Fruit fly (Drosophila melanogaster) whole organism, embryonic: ENCODE data around the gene CG13843.

Source experiments
- B-H2 ChIP-seq: fragments of 200-800 bp; sonication (Bioruptor generic); optimal IDR thresholded peaks from 2 replicates; lab custom pipeline; 2018; ENCODE audit warnings: missing biosample characterization, mild to moderate bottlenecking, missing genetic modification characterization
- BEAF-32 ChIP-seq: fragments of 200-800 bp; sonication (Bioruptor generic); optimal IDR thresholded peaks from 3 replicates; lab custom pipeline; 2017; ENCODE audit warnings: missing biosample characterization, missing genetic modification characterization, mild to moderate bottlenecking, moderate library complexity, missing genetic modification reagents
- CG10147 ChIP-seq: fragments of 200-800 bp; sonication (Bioruptor generic); optimal IDR thresholded peaks from 2 replicates; lab custom pipeline; 2019; ENCODE audit warnings: missing biosample characterization, mild to moderate bottlenecking, missing genetic modification characterization, moderate library complexity
- CG11456 ChIP-seq: fragments of 200-800 bp; sonication (Bioruptor generic); IDR thresholded peaks from 3 replicates; pipeline ENCODE4 v1.3.6; 2022; ENCODE audit warnings: missing biosample characterization, missing genetic modification characterization
- CG12071 ChIP-seq: fragments of 200-800 bp; sonication (Bioruptor generic); optimal IDR thresholded peaks from 3 replicates; lab custom pipeline; 2018; ENCODE audit warnings: missing biosample characterization, mild to moderate bottlenecking, missing genetic modification characterization
- CG12219 ChIP-seq: fragments of 200-800 bp; sonication (Bioruptor generic); optimal IDR thresholded peaks from 3 replicates; lab custom pipeline; 2018; ENCODE audit warnings: missing biosample characterization, mild to moderate bottlenecking, missing genetic modification characterization
- CG12299 ChIP-seq: fragments of 200-800 bp; sonication (Bioruptor generic); optimal IDR thresholded peaks from 2 replicates; lab custom pipeline; 2018; ENCODE audit warnings: missing biosample characterization, mild to moderate bottlenecking, missing genetic modification characterization
- CG1233 ChIP-seq: fragments of 200-800 bp; sonication (Bioruptor generic); optimal IDR thresholded peaks from 4 replicates; lab custom pipeline; 2018; ENCODE audit warnings: missing biosample characterization, mild to moderate bottlenecking, missing genetic modification characterization
- CG12659 ChIP-seq: fragments of 200-800 bp; sonication (Bioruptor generic); optimal IDR thresholded peaks from 3 replicates; lab custom pipeline; 2017; ENCODE audit warnings: mild to moderate bottlenecking, missing biosample characterization, missing genetic modification reagents, missing genetic modification characterization
- CG14710 ChIP-seq: fragments of 200-800 bp; sonication (Bioruptor generic); optimal IDR thresholded peaks from 3 replicates; lab custom pipeline; 2019; ENCODE audit warnings: missing biosample characterization, mild to moderate bottlenecking, missing genetic modification characterization, moderate library complexity
- CG14965 ChIP-seq: fragments of 200-800 bp; sonication (Bioruptor generic); optimal IDR thresholded peaks from 2 replicates; lab custom pipeline; 2016; ENCODE audit warnings: missing biosample characterization, missing genetic modification characterization, borderline replicate concordance
- CG15514 ChIP-seq: fragments of 200-800 bp; sonication (Bioruptor generic); optimal IDR thresholded peaks from 3 replicates; lab custom pipeline; 2017; ENCODE audit warnings: missing biosample characterization, missing genetic modification characterization, mild to moderate bottlenecking, moderate library complexity, missing genetic modification reagents
- CG15696 ChIP-seq: fragments of 200-800 bp; sonication (Bioruptor generic); optimal IDR thresholded peaks from 2 replicates; lab custom pipeline; 2019; ENCODE audit warnings: missing biosample characterization, mild to moderate bottlenecking, missing genetic modification characterization, moderate library complexity
- CG1602 ChIP-seq: fragments of 200-800 bp; sonication (Bioruptor generic); optimal IDR thresholded peaks from 3 replicates; lab custom pipeline; 2016; ENCODE audit warnings: missing biosample characterization, missing genetic modification characterization
- CG1603 ChIP-seq: fragments of 200-800 bp; sonication (Bioruptor generic); optimal IDR thresholded peaks from 2 replicates; lab custom pipeline; 2019; ENCODE audit warnings: missing biosample characterization, mild to moderate bottlenecking, missing genetic modification characterization, moderate library complexity
- CG17186 ChIP-seq: fragments of 200-800 bp; sonication (Bioruptor generic); optimal IDR thresholded peaks from 3 replicates; lab custom pipeline; 2017; ENCODE audit warnings: missing biosample characterization, missing genetic modification reagents, missing genetic modification characterization
- CG17328 ChIP-seq: fragments of 200-800 bp; sonication (Bioruptor generic); IDR thresholded peaks from 2 replicates; pipeline ENCODE4 v1.3.6; 2022; ENCODE audit warnings: missing biosample characterization, missing genetic modification characterization
- CG18476 ChIP-seq: fragments of 200-800 bp; sonication (Bioruptor generic); optimal IDR thresholded peaks from 2 replicates; lab custom pipeline; 2016; ENCODE audit warnings: missing biosample characterization, mild to moderate bottlenecking, missing genetic modification characterization
- CG2712 ChIP-seq: fragments of 200-800 bp; optimal IDR thresholded peaks from 3 replicates; lab custom pipeline; 2019; ENCODE audit warnings: missing biosample characterization, mild to moderate bottlenecking, missing genetic modification characterization, moderate library complexity
- CG3163 ChIP-seq: fragments of 200-800 bp; sonication (Bioruptor generic); optimal IDR thresholded peaks from 3 replicates; lab custom pipeline; 2016; ENCODE audit warnings: missing biosample characterization, missing genetic modification characterization
- CG3838 ChIP-seq: fragments of 200-800 bp; sonication (Bioruptor generic); optimal IDR thresholded peaks from 3 replicates; lab custom pipeline; 2016; ENCODE audit warnings: missing biosample characterization, missing genetic modification characterization
- CG8944 ChIP-seq: fragments of 200-800 bp; sonication (Bioruptor generic); optimal IDR thresholded peaks from 3 replicates; lab custom pipeline; 2016; ENCODE audit warnings: missing biosample characterization, missing genetic modification characterization
- CG9727 ChIP-seq: fragments of 200-800 bp; sonication (Bioruptor generic); optimal IDR thresholded peaks from 3 replicates; lab custom pipeline; 2017; ENCODE audit warnings: missing biosample characterization, mild to moderate bottlenecking, missing genetic modification characterization
- CG9797 ChIP-seq: fragments of 200-800 bp; sonication (Bioruptor generic); optimal IDR thresholded peaks from 3 replicates; lab custom pipeline; 2018; ENCODE audit warnings: missing biosample characterization, mild to moderate bottlenecking, missing genetic modification characterization
- Dek ChIP-seq: fragments of 200-800 bp; sonication (Bioruptor generic); optimal IDR thresholded peaks from 3 replicates; lab custom pipeline; 2019; ENCODE audit warnings: missing biosample characterization, mild to moderate bottlenecking, missing genetic modification characterization, moderate library complexity
- Dfd ChIP-seq, 2 experiments: fragments of >200 bp; optimal IDR thresholded peaks; 2 replicates each; lab custom pipeline; 2017; ENCODE audit warnings: missing biosample characterization in 2 of 2, missing genetic modification characterization in 2 of 2
- HLH4C ChIP-seq: fragments of 200-800 bp; sonication (Bioruptor generic); IDR thresholded peaks from 3 replicates; pipeline ENCODE4 v1.3.6; 2022; ENCODE audit warnings: missing biosample characterization, missing genetic modification characterization; ENCODE audit not compliant: partially characterized antibody
- Hmr ChIP-seq: fragments of 200-800 bp; sonication (Bioruptor generic); optimal IDR thresholded peaks from 3 replicates; lab custom pipeline; 2017; ENCODE audit warnings: mild to moderate bottlenecking, missing biosample characterization, missing genetic modification reagents, missing genetic modification characterization
- Hr39 ChIP-seq: fragments of >200 bp; optimal IDR thresholded peaks from 2 replicates; lab custom pipeline; 2017
- Lim3 ChIP-seq: fragments of 200-800 bp; sonication (Bioruptor generic); IDR thresholded peaks from 2 replicates; pipeline ENCODE4 v1.3.6; 2022; ENCODE audit warnings: missing biosample characterization, missing genetic modification characterization
- MTF-1 ChIP-seq: fragments of 200-800 bp; sonication (Bioruptor generic); optimal IDR thresholded peaks from 2 replicates; lab custom pipeline; 2018; ENCODE audit warnings: missing biosample characterization, mild to moderate bottlenecking, missing genetic modification characterization, borderline replicate concordance
- NK7.1 ChIP-seq: fragments of 200-800 bp; sonication (Bioruptor generic); optimal IDR thresholded peaks from 3 replicates; lab custom pipeline; 2016; ENCODE audit warnings: missing biosample characterization, missing genetic modification characterization
- Nf-YB ChIP-seq: fragments of 200-800 bp; sonication (Bioruptor generic); optimal IDR thresholded peaks from 3 replicates; lab custom pipeline; 2019; ENCODE audit warnings: missing biosample characterization, mild to moderate bottlenecking, missing genetic modification characterization, moderate library complexity
- Nf-YC ChIP-seq: fragments of 200-800 bp; optimal IDR thresholded peaks from 3 replicates; lab custom pipeline; 2019; ENCODE audit warnings: missing biosample characterization, mild to moderate bottlenecking, missing genetic modification characterization, moderate library complexity
- Ravus ChIP-seq: fragments of 200-800 bp; sonication (Bioruptor generic); IDR thresholded peaks from 2 replicates; pipeline ENCODE4 v1.3.6; 2022; ENCODE audit warnings: missing biosample characterization, missing genetic modification characterization
- Xrp1 ChIP-seq: fragments of 200-800 bp; sonication (Bioruptor generic); IDR thresholded peaks from 2 replicates; pipeline ENCODE4 v1.3.6; 2022; ENCODE audit warnings: missing biosample characterization, missing genetic modification characterization
- al ChIP-seq: fragments of 200-800 bp; sonication (Bioruptor generic); IDR thresholded peaks from 2 replicates; pipeline ENCODE4 v1.3.6; 2022; ENCODE audit warnings: missing biosample characterization, missing genetic modification characterization
- dati ChIP-seq: fragments of 200-800 bp; sonication (Bioruptor generic); IDR thresholded peaks from 2 replicates; pipeline ENCODE4 v1.3.6; 2022; ENCODE audit warnings: missing biosample characterization, missing genetic modification characterization
- dmrt11E ChIP-seq: fragments of 200-800 bp; sonication (Bioruptor generic); optimal IDR thresholded peaks from 3 replicates; lab custom pipeline; 2018; ENCODE audit warnings: missing biosample characterization, mild to moderate bottlenecking, missing genetic modification characterization, moderate library complexity
- dysf ChIP-seq: fragments of 200-800 bp; sonication (Bioruptor generic); IDR thresholded peaks from 3 replicates; pipeline ENCODE4 v1.3.6; 2022; ENCODE audit warnings: missing biosample characterization, missing genetic modification characterization
- gro ChIP-seq: fragments of 200-800 bp; sonication (Bioruptor generic); optimal IDR thresholded peaks from 2 replicates; lab custom pipeline; 2016; ENCODE audit warnings: missing biosample characterization, missing genetic modification characterization
- lilli ChIP-seq: fragments of 200-800 bp; sonication (Bioruptor generic); optimal IDR thresholded peaks from 3 replicates; lab custom pipeline; 2016; ENCODE audit warnings: missing biosample characterization, missing genetic modification characterization
- p53 ChIP-seq: fragments of 200-800 bp; sonication (Bioruptor generic); optimal IDR thresholded peaks from 2 replicates; lab custom pipeline; 2016; ENCODE audit warnings: missing biosample characterization, missing genetic modification characterization
- pum ChIP-seq: fragments of 200-800 bp; sonication (Bioruptor generic); optimal IDR thresholded peaks from 2 replicates; lab custom pipeline; 2016; ENCODE audit warnings: missing biosample characterization, missing genetic modification characterization
- pzg ChIP-seq: fragments of 200-800 bp; sonication (Bioruptor generic); optimal IDR thresholded peaks from 3 replicates; lab custom pipeline; 2018; ENCODE audit warnings: missing biosample characterization, mild to moderate bottlenecking, missing genetic modification characterization, moderate library complexity
- seq ChIP-seq: fragments of 200-800 bp; sonication (Bioruptor generic); IDR thresholded peaks from 2 replicates; pipeline ENCODE4 v1.3.6; 2022; ENCODE audit warnings: missing biosample characterization, missing genetic modification characterization
- tll ChIP-seq, 2 experiments: fragments of 200-800 bp in 1 of 2; fragments of >200 bp in 1 of 2; sonication (Bioruptor generic) in 1 of 2; optimal IDR thresholded peaks; 2 replicates each; lab custom pipeline; 2017 to 2019; ENCODE audit warnings: missing biosample characterization in 2 of 2, missing genetic modification characterization in 2 of 2, mild to moderate bottlenecking in 1 of 2, moderate library complexity in 1 of 2
- toy ChIP-seq: fragments of 200-800 bp; sonication (Bioruptor generic); IDR thresholded peaks from 2 replicates; pipeline ENCODE4 v1.3.6; 2022; ENCODE audit warnings: missing biosample characterization, missing genetic modification characterization
- vvl ChIP-seq: fragments of 200-800 bp; sonication (Bioruptor generic); IDR thresholded peaks from 2 replicates; pipeline ENCODE4 v1.3.6; 2022; ENCODE audit warnings: missing biosample characterization, missing genetic modification characterization
- wdn ChIP-seq: fragments of 200-800 bp; sonication (Bioruptor generic); IDR thresholded peaks from 2 replicates; pipeline ENCODE4 v1.3.6; 2022; ENCODE audit warnings: missing biosample characterization, missing genetic modification characterization
- zf30C ChIP-seq: fragments of 200-800 bp; sonication (Bioruptor generic); optimal IDR thresholded peaks from 3 replicates; lab custom pipeline; 2018; ENCODE audit warnings: missing biosample characterization, mild to moderate bottlenecking, missing genetic modification characterization

CG13843 gene

DNA sequence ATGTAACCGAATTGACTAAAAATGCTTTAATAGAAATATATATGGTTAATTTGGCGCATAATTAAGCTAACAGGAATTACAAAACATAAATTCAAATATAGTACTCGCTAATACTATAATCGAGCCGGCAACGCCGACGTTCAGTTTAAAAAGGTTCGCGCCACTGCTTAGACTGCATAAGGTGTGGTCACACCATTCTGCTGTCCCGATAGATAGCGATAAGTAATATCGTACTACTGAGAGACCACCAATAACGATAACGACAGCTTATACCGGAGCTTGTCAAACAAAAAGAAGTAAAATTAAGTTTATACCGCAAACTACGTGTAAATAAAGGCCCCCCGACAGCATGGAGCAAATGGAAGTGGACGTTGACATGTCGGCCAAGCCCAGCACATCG is 28.7 kb upstream of the CG13843 start, which contains the start of gene CSN6 (continued):
- TF ChIP-seq CG1233 (GFP tag; lab: Kevin White, UChicago): no peak
- no peak for TF ChIP-seq Ravus (GFP tag; lab: Robert Waterston, UW)
- no peak for TF ChIP-seq Nf-YB (GFP tag; lab: Kevin White, UChicago)
- TF ChIP-seq MTF-1 (GFP tag; lab: Kevin White, UChicago): no peak
- TF ChIP-seq al (GFP tag; lab: Robert Waterston, UW): no peak
- TF ChIP-seq zf30C (GFP tag; lab: Kevin White, UChicago): no peak
- no peak for TF ChIP-seq NK7.1 (GFP tag; lab: Kevin White, UChicago)
- no peak for TF ChIP-seq CG15696
- TF ChIP-seq dmrt11E (tag; lab: Kevin White, UChicago): no peak
- no peak for TF ChIP-seq CG10147 (GFP tag; lab: Kevin White, UChicago)
- peak; percentile 74 for TF ChIP-seq CG15514 (GFP tag; lab: Kevin White, UChicago)
- peak; percentile 99 for TF ChIP-seq CG14710 (tag; lab: Kevin White, UChicago)
- TF ChIP-seq Lim3 (GFP tag; lab: Robert Waterston, UW): no peak
- TF ChIP-seq vvl: peak; percentile 31; the same call in 1 of the 2 replicates
- TF ChIP-seq Hmr: no peak
- TF ChIP-seq CG3838 (GFP tag; lab: Kevin White, UChicago): no peak
- TF ChIP-seq B-H2 (GFP tag; lab: Kevin White, UChicago): no peak
- TF ChIP-seq CG1603 (tag; lab: Kevin White, UChicago): peak; percentile 71
- no peak for TF ChIP-seq dati
- no peak for TF ChIP-seq p53
- no peak for TF ChIP-seq CG12219 (GFP tag; lab: Kevin White, UChicago)
- no peak for TF ChIP-seq Hr39
- TF ChIP-seq Dek (tag; lab: Kevin White, UChicago): no peak
- TF ChIP-seq CG17328 (GFP tag; lab: Robert Waterston, UW): no peak
- peak; percentile 53 for TF ChIP-seq CG12659 (GFP tag; lab: Kevin White, UChicago)
- no peak for TF ChIP-seq pum (GFP tag; lab: Kevin White, UChicago)
- no peak for TF ChIP-seq CG9727 (GFP tag; lab: Kevin White, UChicago)
- TF ChIP-seq seq (GFP tag; lab: Robert Waterston, UW): no peak
- peak; percentile 90 for TF ChIP-seq HLH4C
- TF ChIP-seq CG8944 (GFP tag; lab: Kevin White, UChicago): no peak
- TF ChIP-seq Nf-YC: peak; percentile 68
- TF ChIP-seq tll (GFP tag; optimal IDR thresholded peaks at IDR 0.05; lab: Kevin White, UChicago): no peak
- TF ChIP-seq Xrp1 (GFP tag; lab: Robert Waterston, UW): no peak
- TF ChIP-seq gro (GFP tag; lab: Kevin White, UChicago): peak; percentile 63
- TF ChIP-seq lilli (GFP tag; lab: Kevin White, UChicago): peak; percentile 10
- peak; percentile 27 for TF ChIP-seq CG17186 (GFP tag; lab: Kevin White, UChicago)
- peak; percentile 79 for TF ChIP-seq BEAF-32 (GFP tag; lab: Kevin White, UChicago)
- TF ChIP-seq CG1602: no peak
- TF ChIP-seq Dfd (GFP tag; optimal IDR thresholded peaks at IDR 0.05; lab: Kevin White, UChicago): no peak
- TF ChIP-seq dysf (GFP tag; lab: Robert Waterston, UW): no peak
- no peak for TF ChIP-seq wdn (GFP tag; lab: Robert Waterston, UW)
- no peak for TF ChIP-seq CG12299 (tag; lab: Kevin White, UChicago)
- TF ChIP-seq CG2712: peak; percentile 58
- peak; percentile 93 for TF ChIP-seq CG9797 (GFP tag; lab: Kevin White, UChicago)
- no peak for TF ChIP-seq toy (GFP tag; lab: Robert Waterston, UW)
- peak; percentile 99 for TF ChIP-seq pzg (GFP tag; lab: Kevin White, UChicago)
- TF ChIP-seq CG18476 (GFP tag; lab: Kevin White, UChicago): peak; percentile 9
- TF ChIP-seq CG3163 (GFP tag; lab: Kevin White, UChicago): no peak
- no peak; the same call in 2 of the 3 replicates for TF ChIP-seq CG11456 (GFP tag; lab: Robert Waterston, UW)
- no peak for TF ChIP-seq CG14965
- TF ChIP-seq CG12071 (GFP tag; lab: Kevin White, UChicago): no peak
